Worm (Caenorhabditis elegans) whole organism, L2 larva: ENCODE measurements around the gene Y49F6B.12.
"Not testable (repeated sequence)": the region's sequence is repeated elsewhere in the genome, so short reads cannot be mapped to it uniquely, and the experiment has no call there.

Source experiments
- C34F6.9 ChIP-seq: fragments of 150-350 bp; optimal IDR thresholded peaks from 2 replicates; lab custom pipeline; 2014; ENCODE audit warnings: missing biosample characterization, missing genetic modification characterization
- R02D3.7 ChIP-seq: fragments of 150-350 bp; optimal IDR thresholded peaks from 2 replicates; lab custom pipeline; 2014; ENCODE audit warnings: missing biosample characterization, missing genetic modification characterization
- Y55F3AM.14 ChIP-seq: fragments of 200-800 bp; sonication (Bioruptor generic); optimal IDR thresholded peaks from 2 replicates; lab custom pipeline; 2018; ENCODE audit warnings: mild to moderate bottlenecking, missing genetic modification characterization, missing compliant biosample characterization
- ZK546.5 ChIP-seq: sonication (generic microtip); optimal IDR thresholded peaks from 2 replicates; lab custom pipeline; 2017; ENCODE audit warnings: missing biosample characterization, missing genetic modification characterization
- aly-2 ChIP-seq: fragments of 150-350 bp; optimal IDR thresholded peaks from 2 replicates; lab custom pipeline; 2014; ENCODE audit warnings: missing biosample characterization, missing genetic modification characterization
- blmp-1 ChIP-seq: sonication (generic microtip); optimal IDR thresholded peaks from 2 replicates; lab custom pipeline; 2017; ENCODE audit warnings: missing genetic modification characterization, mild to moderate bottlenecking, missing compliant biosample characterization, antibody characterized with exemption, moderate library complexity; ENCODE audit not compliant: insufficient read depth
- ceh-16 ChIP-seq: fragments of 150-350 bp; optimal IDR thresholded peaks from 2 replicates; lab custom pipeline; 2014; ENCODE audit warnings: missing biosample characterization, missing genetic modification characterization
- ceh-82 ChIP-seq: fragments of 150-350 bp; optimal IDR thresholded peaks from 2 replicates; lab custom pipeline; 2014; ENCODE audit warnings: missing biosample characterization, missing genetic modification characterization
- dmd-4 ChIP-seq: sonication (generic microtip); optimal IDR thresholded peaks from 2 replicates; lab custom pipeline; 2017; ENCODE audit warnings: missing biosample characterization, missing genetic modification characterization
- elt-1 ChIP-seq: fragments of 150-350 bp; optimal IDR thresholded peaks from 2 replicates; lab custom pipeline; 2014; ENCODE audit warnings: missing biosample characterization, missing genetic modification characterization
- fos-1 ChIP-seq: fragments of 150-350 bp; optimal IDR thresholded peaks from 2 replicates; lab custom pipeline; 2014; ENCODE audit warnings: missing biosample characterization, missing genetic modification characterization
- gmeb-1 ChIP-seq: fragments of 150-350 bp; optimal IDR thresholded peaks from 2 replicates; lab custom pipeline; 2014; ENCODE audit warnings: missing biosample characterization, missing genetic modification characterization
- lin-11 ChIP-seq: fragments of 150-350 bp; sonication (generic microtip); optimal IDR thresholded peaks from 2 replicates; lab custom pipeline; 2014; ENCODE audit warnings: missing biosample characterization, missing genetic modification characterization, inconsistent platforms, mixed read lengths
- lin-13 ChIP-seq: fragments of 150-350 bp; optimal IDR thresholded peaks from 2 replicates; lab custom pipeline; 2014; ENCODE audit warnings: missing biosample characterization, missing genetic modification reagents, missing genetic modification characterization
- mab-5 ChIP-seq: fragments of 150-350 bp; optimal IDR thresholded peaks from 2 replicates; lab custom pipeline; 2014; ENCODE audit warnings: missing biosample characterization, missing genetic modification characterization
- mbf-1 ChIP-seq: sonication (generic microtip); optimal IDR thresholded peaks from 2 replicates; lab custom pipeline; 2017; ENCODE audit warnings: missing biosample characterization, missing genetic modification characterization
- mdl-1 ChIP-seq, 2 experiments: fragments of 150-350 bp in 1 of 2; sonication (generic microtip) in 1 of 2; optimal IDR thresholded peaks; 2 replicates each; lab custom pipeline; 2017; ENCODE audit warnings: missing biosample characterization in 2 of 2, missing genetic modification characterization in 2 of 2
- nhr-10 ChIP-seq: sonication (generic microtip); optimal IDR thresholded peaks from 2 replicates; lab custom pipeline; 2017; ENCODE audit warnings: missing biosample characterization, missing genetic modification characterization
- nhr-11 ChIP-seq: fragments of 150-350 bp; optimal IDR thresholded peaks from 2 replicates; lab custom pipeline; 2014; ENCODE audit warnings: missing biosample characterization, missing genetic modification characterization
- nhr-12 ChIP-seq: fragments of 150-350 bp; optimal IDR thresholded peaks from 2 replicates; lab custom pipeline; 2014; ENCODE audit warnings: missing biosample characterization, missing genetic modification characterization
- nhr-129 ChIP-seq: fragments of 150-350 bp; optimal IDR thresholded peaks from 2 replicates; lab custom pipeline; 2014; ENCODE audit warnings: missing biosample characterization, missing genetic modification characterization
- nhr-21 ChIP-seq: fragments of 150-350 bp; optimal IDR thresholded peaks from 2 replicates; lab custom pipeline; 2014; ENCODE audit warnings: missing biosample characterization, missing genetic modification characterization
- nhr-23 ChIP-seq: fragments of 150-350 bp; optimal IDR thresholded peaks from 2 replicates; lab custom pipeline; 2014; ENCODE audit warnings: missing biosample characterization, missing genetic modification reagents, missing genetic modification characterization
- nhr-25 ChIP-seq: fragments of 150-350 bp; sonication (generic microtip); optimal IDR thresholded peaks from 3 replicates; lab custom pipeline; 2014; ENCODE audit warnings: missing biosample characterization, missing genetic modification characterization
- nhr-77 ChIP-seq: fragments of 150-350 bp; optimal IDR thresholded peaks from 2 replicates; lab custom pipeline; 2014; ENCODE audit warnings: missing biosample characterization, missing genetic modification characterization
- sem-4 ChIP-seq: fragments of 150-350 bp; optimal IDR thresholded peaks from 2 replicates; lab custom pipeline; 2014; ENCODE audit warnings: missing biosample characterization, missing genetic modification reagents, missing genetic modification characterization
- skn-1 ChIP-seq: sonication (generic microtip); optimal IDR thresholded peaks from 2 replicates; lab custom pipeline; 2017; ENCODE audit warnings: missing biosample characterization, missing genetic modification characterization
- sma-3 ChIP-seq: sonication (generic microtip); optimal IDR thresholded peaks from 2 replicates; lab custom pipeline; 2016; ENCODE audit warnings: missing genetic modification reagents, missing genetic modification characterization, missing compliant biosample characterization
- sma-9 ChIP-seq, 2 experiments: fragments of 150-350 bp in 1 of 2; sonication (generic microtip) in 1 of 2; optimal IDR thresholded peaks; 2 replicates each; lab custom pipeline; 2014 to 2016; ENCODE audit warnings: missing genetic modification characterization in 2 of 2, mild to moderate bottlenecking in 1 of 2, missing biosample characterization in 1 of 2, missing compliant biosample characterization in 1 of 2, missing genetic modification reagents in 1 of 2, moderate library complexity in 1 of 2
- snpc-4 ChIP-seq: fragments of 150-350 bp; optimal IDR thresholded peaks from 2 replicates; lab custom pipeline; 2014; ENCODE audit warnings: missing biosample characterization, missing genetic modification characterization
- unc-55 ChIP-seq: fragments of 150-350 bp; sonication (generic microtip); optimal IDR thresholded peaks from 3 replicates; lab custom pipeline; 2014; ENCODE audit warnings: missing biosample characterization, missing genetic modification reagents, missing genetic modification characterization
- unc-62 ChIP-seq: fragments of 150-350 bp; optimal IDR thresholded peaks from 2 replicates; lab custom pipeline; 2014; ENCODE audit warnings: missing biosample characterization, missing genetic modification reagents, missing genetic modification characterization
- zag-1 ChIP-seq: fragments of 150-350 bp; optimal IDR thresholded peaks from 2 replicates; lab custom pipeline; 2014; ENCODE audit warnings: missing biosample characterization, missing genetic modification characterization
- ztf-1 ChIP-seq: fragments of 200-800 bp; sonication (Bioruptor generic); conservative IDR thresholded peaks from 2 replicates; pipeline ENCODE4 v1.3.6; 2022; ENCODE audit warnings: missing genetic modification characterization, missing compliant biosample characterization
- ztf-11 ChIP-seq: sonication (generic microtip); optimal IDR thresholded peaks from 2 replicates; lab custom pipeline; 2017; ENCODE audit warnings: missing biosample characterization, missing genetic modification characterization
- ztf-4 ChIP-seq: fragments of 150-350 bp; optimal IDR thresholded peaks from 2 replicates; lab custom pipeline; 2014; ENCODE audit warnings: missing biosample characterization, missing genetic modification characterization

Gene Y49F6B.12

DNA sequence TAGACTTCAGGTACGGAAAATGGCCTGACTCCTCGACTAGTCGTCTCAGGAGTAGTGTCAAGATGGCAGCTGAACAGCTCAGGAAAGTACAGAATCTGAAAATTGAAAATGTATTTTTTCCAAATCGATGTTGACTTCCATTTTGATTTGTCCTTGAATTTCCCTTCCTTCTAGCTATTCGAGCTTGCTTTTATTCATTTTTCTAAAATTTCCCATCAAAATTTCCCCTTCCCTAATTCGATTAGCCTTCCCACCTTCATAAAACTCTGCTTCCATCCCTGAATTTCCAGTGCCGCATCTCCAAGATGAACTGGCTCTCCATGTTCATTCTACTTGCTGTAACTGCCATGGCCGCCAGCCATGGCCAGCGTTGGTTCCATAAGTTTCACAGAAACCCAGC, 601 bp upstream of the Y49F6B.12 start, which contains the start of gene Y49F6B.6:
Gene Y49F6B.6, plus strand, starts transcription at position 301 of the 400 bp plus-strand sequence.
- TF ChIP-seq ZK546.5, result no peak

DNA sequence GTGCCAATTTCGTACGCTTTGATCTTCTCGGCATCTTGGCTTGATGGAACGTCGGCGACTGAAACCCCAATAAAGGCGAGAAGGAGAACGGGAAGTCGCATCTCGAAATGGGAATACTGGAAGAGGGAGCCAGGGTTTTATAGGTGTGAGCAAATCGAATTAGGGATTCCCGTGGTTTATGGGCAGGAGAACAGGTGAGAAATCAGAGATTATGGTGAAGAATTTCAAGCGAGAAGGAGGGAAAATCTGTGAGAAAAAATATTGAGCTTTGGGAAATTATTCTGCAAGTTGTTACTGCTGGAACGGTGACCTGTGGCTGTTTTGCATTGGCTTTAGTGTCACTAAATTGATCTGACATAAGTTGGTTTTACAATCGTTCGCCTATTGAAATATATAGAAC, 613 bp downstream of the Y49F6B.12 start, which contains the start of gene Y49F6B.13:
Gene Y49F6B.13, minus strand, starts transcription at position 101 of the 400 bp plus-strand sequence.
- TF ChIP-seq aly-2 (no peak), blmp-1 (no peak), lin-11 (tag; lab: Kevin White, UChicago) (no peak), sma-3 (no peak), mbf-1 (tag; lab: Kevin White, UChicago) (no peak), C34F6.9 (tag; lab: Kevin White, UChicago) (no peak), ceh-16 (no peak), ztf-4 (tag; lab: Kevin White, UChicago) (no peak), nhr-23 (tag; lab: Kevin White, UChicago) (no peak), snpc-4 (tag; lab: Kevin White, UChicago) (no peak)

DNA sequence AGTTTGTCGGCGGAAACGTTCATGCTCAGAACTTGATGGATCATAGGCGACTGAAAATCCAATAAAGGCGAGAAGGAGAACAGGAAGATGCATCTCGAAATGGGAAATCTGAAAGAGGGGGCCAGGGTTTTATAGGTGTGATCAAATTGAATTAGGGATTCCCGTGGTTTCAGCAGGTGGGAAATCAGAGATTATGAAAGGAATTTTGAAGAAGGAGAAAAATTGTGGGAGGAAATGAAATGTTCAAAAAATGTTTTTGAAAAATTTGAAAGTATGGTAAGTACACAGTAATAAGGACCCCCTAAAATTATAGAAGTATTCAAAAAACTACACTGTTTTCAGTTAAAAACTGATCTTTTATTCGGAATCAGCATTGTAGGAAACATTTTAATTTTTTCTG, 1.7 kb downstream of the Y49F6B.12 start, which contains the start of gene Y49F6B.20:
Gene Y49F6B.20, minus strand, starts transcription at position 101 of the 400 bp plus-strand sequence.
- TF ChIP-seq nhr-10 (tag; lab: Kevin White, UChicago), result no peak
- no peak for TF ChIP-seq R02D3.7 (tag; lab: Kevin White, UChicago)
- no peak for TF ChIP-seq Y55F3AM.14
- no peak for TF ChIP-seq C34F6.9 (tag; lab: Kevin White, UChicago)
- no peak for TF ChIP-seq gmeb-1 (tag; lab: Kevin White, UChicago)
- TF ChIP-seq ztf-1 (GFP tag; lab: Robert Waterston, UW), result no peak
- no peak for TF ChIP-seq nhr-77 (tag; lab: Kevin White, UChicago)
- TF ChIP-seq nhr-21, result no peak
- no peak for TF ChIP-seq lin-13 (GFP tag; lab: Kevin White, UChicago)
- no peak for TF ChIP-seq mab-5 (tag; lab: Kevin White, UChicago)
- TF ChIP-seq sem-4 (tag; lab: Kevin White, UChicago), result no peak
- no peak for TF ChIP-seq elt-1 (tag; lab: Kevin White, UChicago)
- no peak for TF ChIP-seq ceh-82
- no peak for TF ChIP-seq zag-1 (tag; lab: Kevin White, UChicago)
- TF ChIP-seq sma-3, result no peak
- no peak for TF ChIP-seq nhr-12 (tag; lab: Kevin White, UChicago)
- TF ChIP-seq sma-9 (GFP tag; optimal IDR thresholded peaks at IDR 0.05; lab: Kevin White, UChicago), result no peak
- TF ChIP-seq sma-9 (tag; optimal IDR thresholded peaks at IDR 0.05; lab: Kevin White, UChicago), result no peak
- TF ChIP-seq ztf-11 (tag; lab: Kevin White, UChicago), result no peak
- no peak for TF ChIP-seq mbf-1 (tag; lab: Kevin White, UChicago)
- no peak for TF ChIP-seq mdl-1 (tag; optimal IDR thresholded peaks at IDR 0.05; lab: Kevin White, UChicago)

DNA sequence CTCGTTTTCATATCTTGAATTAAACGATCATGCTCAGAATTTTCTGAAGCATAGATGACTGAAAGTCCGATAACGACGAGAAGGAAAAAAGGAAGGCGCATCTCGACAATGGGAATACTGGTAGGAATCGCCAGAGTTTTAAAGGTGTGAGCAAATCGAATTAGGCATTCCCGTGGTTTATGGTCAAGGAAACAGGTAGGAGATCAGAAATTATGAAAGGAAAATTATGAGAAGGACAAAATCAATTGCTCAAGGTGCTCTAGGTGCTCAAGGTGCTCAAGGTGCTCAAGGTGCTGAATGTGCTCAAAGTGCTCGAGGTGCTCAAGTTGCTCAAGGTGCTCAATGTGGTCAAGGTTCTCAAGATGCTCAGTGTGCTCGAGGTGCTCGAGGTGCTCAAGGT, 7.6 kb downstream of the Y49F6B.12 start, which contains the start of gene C16C8.10:
Gene C16C8.10, minus strand, starts transcription at position 101 of the 400 bp plus-strand sequence.
- not testable (repeated sequence) for TF ChIP-seq skn-1; unc-55 (GFP tag; lab: Kevin White, UChicago); unc-62

DNA sequence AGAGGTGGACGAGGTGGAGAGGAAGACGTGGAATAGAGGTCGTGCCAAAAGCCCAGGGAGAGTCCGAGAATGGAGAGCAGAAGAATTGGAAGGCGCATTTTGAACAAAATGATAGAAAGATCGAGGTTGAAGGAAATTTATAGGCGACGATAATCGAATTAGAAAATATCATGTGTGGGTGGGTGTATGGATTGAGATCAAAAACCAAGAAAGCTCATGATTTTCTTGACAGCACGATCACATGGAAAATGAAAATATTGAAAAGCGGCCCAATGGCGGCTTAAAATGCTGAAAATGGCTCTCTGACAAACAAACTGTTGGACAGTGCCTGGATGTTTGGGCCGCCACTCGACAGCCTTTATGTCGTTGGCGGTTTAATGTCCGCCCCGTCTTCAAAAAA, 9.1 kb downstream of the Y49F6B.12 start, which contains the start of gene C16C8.9:
Gene C16C8.9, minus strand, starts transcription at position 101 of the 400 bp plus-strand sequence.
- TF ChIP-seq aly-2 (no peak), nhr-129 (no peak), Y55F3AM.14 (no peak), ztf-1 (GFP tag; lab: Robert Waterston, UW) (no peak), nhr-25 (tag; lab: Kevin White, UChicago) (no peak), fos-1 (no peak), nhr-11 (tag; lab: Kevin White, UChicago) (no peak), dmd-4 (tag; lab: Kevin White, UChicago) (no peak), lin-13 (GFP tag; lab: Kevin White, UChicago) (no peak), unc-55 (GFP tag; lab: Kevin White, UChicago) (no peak), ztf-4 (tag; lab: Kevin White, UChicago) (no peak), lin-11 (tag; lab: Kevin White, UChicago) (no peak)
- TF ChIP-seq, all 48 proteins: peak for 0
